Fruit fly (Drosophila melanogaster): ENCODE data around the gene unc-119.

DNA sequence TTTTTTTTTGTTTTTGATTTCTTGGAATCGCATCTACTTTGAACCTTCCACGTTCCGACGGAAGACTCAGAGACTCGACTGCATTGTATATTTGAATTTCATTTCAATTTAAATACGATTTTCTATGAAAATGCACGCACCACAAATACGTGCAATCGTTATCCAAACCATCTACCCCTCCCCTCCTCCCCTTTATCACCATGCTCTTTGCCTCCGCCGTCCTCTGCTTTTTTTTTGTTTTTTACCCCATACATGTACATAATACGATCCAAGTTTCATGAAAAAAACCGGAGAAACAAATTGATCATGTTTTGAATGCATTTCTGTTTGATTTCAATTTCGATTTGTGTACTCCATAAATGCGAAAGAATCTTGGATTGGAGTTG is 28.6 kb upstream of the unc-119 start:
- TF ChIP-seq psq (GFP tag; optimal IDR thresholded peaks at IDR 0.05) (no peak), OdsH (GFP tag; optimal IDR thresholded peaks at IDR 0.05) (no peak), ey (GFP tag; optimal IDR thresholded peaks at IDR 0.05) (no peak), dmrt93B (GFP tag; optimal IDR thresholded peaks at IDR 0.05) (no peak)

Measured in whole organism, wandering third instar larva.